Worm (Caenorhabditis elegans): ENCODE results near the gene ZK418.6.

The ZK418.6 gene

DNA sequence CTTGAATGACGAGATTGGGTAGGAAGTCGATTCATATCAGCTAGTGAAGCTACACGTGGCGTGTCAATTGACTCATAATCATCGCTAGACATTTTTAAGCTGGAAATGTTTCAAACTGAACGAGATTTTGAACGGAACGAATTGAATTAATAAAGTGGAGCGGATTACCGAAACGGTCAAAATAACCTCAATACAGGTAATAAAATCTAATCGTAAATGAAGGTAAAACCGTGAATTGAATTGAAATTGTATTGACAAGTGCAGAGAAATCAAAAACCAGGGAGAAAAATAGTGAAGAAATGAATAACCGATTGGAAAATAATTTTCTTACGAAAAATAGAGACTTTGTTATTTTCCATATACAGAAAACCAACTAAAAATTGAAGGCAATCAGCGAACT lies 49.5 kb downstream of the ZK418.6 start, which contains the start of gene cyk-1:
Gene cyk-1 (minus strand): TSS at position 101 of the 400 bp plus-strand sequence.
- TF ChIP-seq F13C5.2 (tag; optimal IDR thresholded peaks at IDR 0.05) (no peak), ceh-36 (tag; optimal IDR thresholded peaks at IDR 0.05) (no peak), tbx-11 (GFP tag; IDR thresholded peaks at IDR 0.05) (no peak), ceh-13 (GFP tag; optimal IDR thresholded peaks at IDR 0.05) (no peak), hmbx-1 (tag; optimal IDR thresholded peaks at IDR 0.05) (no peak), sea-1 (GFP tag; conservative IDR thresholded peaks at IDR 0.05) (no peak), scrt-1 (GFP tag; IDR thresholded peaks at IDR 0.05) (no peak), tra-4 (tag; optimal IDR thresholded peaks at IDR 0.05) (no peak), flt-1 (GFP tag; IDR thresholded peaks at IDR 0.05) (no peak), aly-1 (tag; optimal IDR thresholded peaks at IDR 0.05) (no peak), ets-7 (tag; optimal IDR thresholded peaks at IDR 0.05) (no peak), pes-1 (GFP tag; IDR thresholded peaks at IDR 0.05) (no peak), B0310.2 (tag; optimal IDR thresholded peaks at IDR 0.05) (no peak), hmg-4 (GFP tag; optimal IDR thresholded peaks at IDR 0.05) (no peak)
